Worm (Caenorhabditis elegans) whole organism, mixed stage, embryonic: Measurements from ENCODE around the gene doxa-1.
A peak's percentile ranks its signal among the peaks of the same experiment; 100 is the strongest.

ENCODE experiments used
- M03D4.4 ChIP-seq: sonication (generic microtip); optimal IDR thresholded peaks from 2 replicates; lab custom pipeline; 2017; ENCODE audit warnings: mild to moderate bottlenecking, missing genetic modification characterization, missing compliant biosample characterization
- blmp-1 ChIP-seq: fragments of 150-350 bp; optimal IDR thresholded peaks from 2 replicates; lab custom pipeline; 2014; ENCODE audit warnings: missing biosample characterization, missing genetic modification characterization
- ceh-83 ChIP-seq: fragments of 200-800 bp; sonication (Bioruptor generic); optimal IDR thresholded peaks from 2 replicates; lab custom pipeline; 2018; ENCODE audit warnings: mild to moderate bottlenecking, missing genetic modification characterization, missing compliant biosample characterization
- ces-1 ChIP-seq: fragments of 150-350 bp; optimal IDR thresholded peaks from 2 replicates; lab custom pipeline; 2014; ENCODE audit warnings: missing biosample characterization, missing genetic modification reagents, missing genetic modification characterization
- drap-1 ChIP-seq: fragments of 200-800 bp; sonication (Bioruptor generic); optimal IDR thresholded peaks from 3 replicates; lab custom pipeline; 2018; ENCODE audit warnings: mild to moderate bottlenecking, missing genetic modification characterization, missing compliant biosample characterization
- elt-1 ChIP-seq: sonication (generic microtip); optimal IDR thresholded peaks from 2 replicates; lab custom pipeline; 2017; ENCODE audit warnings: missing genetic modification characterization, mild to moderate bottlenecking, missing compliant biosample characterization, antibody characterized with exemption, moderate library complexity, borderline replicate concordance; ENCODE audit not compliant: insufficient read depth
- elt-3 ChIP-seq: fragments of 150-350 bp; optimal IDR thresholded peaks from 2 replicates; lab custom pipeline; 2014; ENCODE audit warnings: missing biosample characterization, missing genetic modification characterization
- ham-2 ChIP-seq: fragments of 200-800 bp; sonication (Bioruptor generic); optimal IDR thresholded peaks from 2 replicates; lab custom pipeline; 2018; ENCODE audit warnings: mild to moderate bottlenecking, missing genetic modification characterization, missing compliant biosample characterization
- hlh-1 ChIP-seq: fragments of 150-350 bp; optimal IDR thresholded peaks from 2 replicates; lab custom pipeline; 2014; ENCODE audit warnings: missing biosample characterization, missing genetic modification reagents, missing genetic modification characterization
- lin-32 ChIP-seq: fragments of 200-800 bp; sonication (Bioruptor generic); optimal IDR thresholded peaks from 2 replicates; lab custom pipeline; 2018; ENCODE audit warnings: mild to moderate bottlenecking, missing genetic modification characterization, missing compliant biosample characterization
- mab-5 ChIP-seq: fragments of 150-350 bp; optimal IDR thresholded peaks from 2 replicates; lab custom pipeline; 2014; ENCODE audit warnings: missing biosample characterization, missing genetic modification characterization
- mep-1 ChIP-seq: fragments of 150-350 bp; optimal IDR thresholded peaks from 2 replicates; lab custom pipeline; 2017; ENCODE audit warnings: missing biosample characterization, missing genetic modification reagents, missing genetic modification characterization, inconsistent platforms
- mls-2 ChIP-seq: sonication (generic microtip); optimal IDR thresholded peaks from 2 replicates; lab custom pipeline; 2016; ENCODE audit warnings: mild to moderate bottlenecking, missing genetic modification characterization, moderate library complexity, missing compliant biosample characterization
- nhr-12 ChIP-seq: fragments of 150-350 bp; optimal IDR thresholded peaks from 2 replicates; lab custom pipeline; 2014; ENCODE audit warnings: missing biosample characterization, missing genetic modification characterization
- nhr-2 ChIP-seq: fragments of 150-350 bp; optimal IDR thresholded peaks from 2 replicates; lab custom pipeline; 2014; ENCODE audit warnings: missing biosample characterization, missing genetic modification characterization
- nhr-237 ChIP-seq: fragments of 150-350 bp; optimal IDR thresholded peaks from 2 replicates; lab custom pipeline; 2014; ENCODE audit warnings: missing biosample characterization, missing genetic modification characterization
- nhr-28 ChIP-seq: fragments of 150-350 bp; optimal IDR thresholded peaks from 2 replicates; lab custom pipeline; 2014; ENCODE audit warnings: missing biosample characterization, missing genetic modification characterization
- pha-4 ChIP-seq: fragments of 150-350 bp; optimal IDR thresholded peaks from 2 replicates; lab custom pipeline; 2018; ENCODE audit warnings: missing biosample characterization, missing genetic modification reagents, missing genetic modification characterization
- sem-2 ChIP-seq: fragments of 200-800 bp; sonication (Bioruptor generic); optimal IDR thresholded peaks from 2 replicates; lab custom pipeline; 2018; ENCODE audit warnings: mild to moderate bottlenecking, missing genetic modification characterization, missing compliant biosample characterization
- snpc-4 ChIP-seq: fragments of 150-350 bp; optimal IDR thresholded peaks from 2 replicates; lab custom pipeline; 2014; ENCODE audit warnings: missing biosample characterization, missing genetic modification characterization
- tbx-8 ChIP-seq: fragments of 200-800 bp; sonication (Bioruptor generic); optimal IDR thresholded peaks from 2 replicates; lab custom pipeline; 2018; ENCODE audit warnings: mild to moderate bottlenecking, missing genetic modification characterization, moderate library complexity, missing compliant biosample characterization
- unc-120 ChIP-seq: sonication (generic microtip); optimal IDR thresholded peaks from 2 replicates; lab custom pipeline; 2017; ENCODE audit warnings: missing genetic modification characterization, missing compliant biosample characterization; ENCODE audit not compliant: poor library complexity, severe bottlenecking
- unc-39 ChIP-seq: fragments of 150-350 bp; optimal IDR thresholded peaks from 2 replicates; lab custom pipeline; 2014; ENCODE audit warnings: missing biosample characterization, missing genetic modification characterization
- unc-62 ChIP-seq: fragments of 150-350 bp; optimal IDR thresholded peaks from 2 replicates; lab custom pipeline; 2014; ENCODE audit warnings: missing biosample characterization, missing genetic modification reagents, missing genetic modification characterization
- zip-8 ChIP-seq: fragments of 150-350 bp; optimal IDR thresholded peaks from 2 replicates; lab custom pipeline; 2014; ENCODE audit warnings: missing biosample characterization, missing genetic modification characterization
- ztf-11 ChIP-seq: fragments of 150-350 bp; optimal IDR thresholded peaks from 2 replicates; lab custom pipeline; 2014; ENCODE audit warnings: missing biosample characterization, missing genetic modification characterization

The doxa-1 gene

ce11 chrIII:8554472-8554871 is 26.4 kb upstream of the doxa-1 start, which contains the start of gene gsto-2:
Gene gsto-2, plus strand, starts transcription at chrIII:8554772.
- no peak for TF ChIP-seq mls-2 (tag; lab: Kevin White, UChicago)
- no peak for TF ChIP-seq nhr-237 (tag; lab: Kevin White, UChicago)
- TF ChIP-seq blmp-1 (tag; lab: Kevin White, UChicago) = no peak
- TF ChIP-seq, all 35 proteins: peak for 0

- TF ChIP-seq ces-1 (GFP tag; lab: Kevin White, UChicago) (no peak), blmp-1 (tag; lab: Kevin White, UChicago) (peak; percentile 16), ham-2 (GFP tag; lab: Kevin White, UChicago) (no peak), elt-3 (tag; lab: Kevin White, UChicago) (no peak)
Measured at ce11 chrIII:8555682-8556081, 25.2 kb upstream of the doxa-1 start.

- peak; percentile 97 for TF ChIP-seq unc-62 (GFP tag; lab: Kevin White, UChicago)
- TF ChIP-seq ham-2 (GFP tag; lab: Kevin White, UChicago) = no peak
- peak; percentile 47 for TF ChIP-seq ces-1 (GFP tag; lab: Kevin White, UChicago)
- TF ChIP-seq elt-3 (tag; lab: Kevin White, UChicago) = no peak
- peak; percentile 12 for TF ChIP-seq mep-1 (tag; lab: Kevin White, UChicago)
- no peak for TF ChIP-seq nhr-237 (tag; lab: Kevin White, UChicago)
- peak; percentile 25 for TF ChIP-seq M03D4.4 (tag; lab: Kevin White, UChicago)
- TF ChIP-seq unc-39 (tag; lab: Kevin White, UChicago) = no peak
- peak; percentile 98 for TF ChIP-seq hlh-1 (tag; lab: Kevin White, UChicago)
- TF ChIP-seq sem-2 = no peak
- TF ChIP-seq pha-4 (tag; lab: Kevin White, UChicago) = no peak
- peak; percentile 17 for TF ChIP-seq unc-120 (tag; lab: Kevin White, UChicago)
Measured at ce11 chrIII:8556836-8557385, 24.0 kb upstream of the doxa-1 start, which contains the start of gene C02D5.2. Gene C02D5.2, plus strand, starts transcription at chrIII:8557335.

ce11 chrIII:8560398-8560797 is 20.5 kb upstream of the doxa-1 start:
- no peak for TF ChIP-seq tbx-8
- TF ChIP-seq zip-8 (tag; lab: Kevin White, UChicago) = peak; percentile 99

- no peak for TF ChIP-seq lin-32 (GFP tag; lab: Kevin White, UChicago)
- TF ChIP-seq snpc-4 = no peak
- TF ChIP-seq drap-1 (GFP tag; lab: Kevin White, UChicago) = no peak
- no peak for TF ChIP-seq elt-3 (tag; lab: Kevin White, UChicago)
- TF ChIP-seq mls-2 (tag; lab: Kevin White, UChicago) = no peak
- no peak for TF ChIP-seq unc-62 (GFP tag; lab: Kevin White, UChicago)
- no peak for TF ChIP-seq nhr-12
- no peak for TF ChIP-seq blmp-1 (tag; lab: Kevin White, UChicago)
- no peak for TF ChIP-seq nhr-2
- no peak for TF ChIP-seq unc-39 (tag; lab: Kevin White, UChicago)
- TF ChIP-seq ceh-83 (GFP tag; lab: Kevin White, UChicago) = no peak
- TF ChIP-seq, all 35 proteins: peak for 0
Measured at ce11 chrIII:8560836-8561235, 20.1 kb upstream of the doxa-1 start, which contains the start of gene acdh-6. Gene acdh-6, plus strand, starts transcription at chrIII:8561136.

- TF ChIP-seq blmp-1 (tag; lab: Kevin White, UChicago) = no peak
Measured at ce11 chrIII:8564372-8564771, 16.5 kb upstream of the doxa-1 start.

ce11 chrIII:8570289-8570688 is 10.6 kb upstream of the doxa-1 start:
- TF ChIP-seq sem-2 (no peak), nhr-28 (tag; lab: Kevin White, UChicago) (no peak), ces-1 (GFP tag; lab: Kevin White, UChicago) (no peak), nhr-12 (no peak), ztf-11 (tag; lab: Kevin White, UChicago) (no peak), lin-32 (GFP tag; lab: Kevin White, UChicago) (no peak), ceh-83 (GFP tag; lab: Kevin White, UChicago) (no peak), nhr-237 (tag; lab: Kevin White, UChicago) (no peak), M03D4.4 (tag; lab: Kevin White, UChicago) (no peak)

- TF ChIP-seq mab-5 (tag; lab: Kevin White, UChicago) (no peak), blmp-1 (tag; lab: Kevin White, UChicago) (peak; percentile 65), unc-62 (GFP tag; lab: Kevin White, UChicago) (no peak), ces-1 (GFP tag; lab: Kevin White, UChicago) (peak; percentile 53), elt-1 (tag; lab: Kevin White, UChicago) (no peak), unc-39 (tag; lab: Kevin White, UChicago) (no peak), tbx-8 (no peak)
Measured at ce11 chrIII:8571845-8572244, 9.1 kb upstream of the doxa-1 start.
